Worm (Caenorhabditis elegans) whole organism, young adult: ENCODE data around the gene T01C3.3.

Experiments used
- F49E8.2 ChIP-seq: sonication (generic microtip); optimal IDR thresholded peaks from 3 replicates; lab custom pipeline; 2017; ENCODE audit warnings: missing genetic modification characterization, mild to moderate bottlenecking, missing compliant biosample characterization, antibody characterized with exemption, moderate library complexity; ENCODE audit not compliant: insufficient read depth
- F57A8.1 ChIP-seq: fragments of 200-800 bp; sonication (Bioruptor generic); optimal IDR thresholded peaks from 2 replicates; lab custom pipeline; 2018; ENCODE audit warnings: mild to moderate bottlenecking, missing genetic modification characterization, moderate library complexity, missing compliant biosample characterization
- dpl-1 ChIP-seq: fragments of 150-350 bp; optimal IDR thresholded peaks from 2 replicates; lab custom pipeline; 2014; ENCODE audit warnings: missing biosample characterization, missing genetic modification reagents, missing genetic modification characterization
- efl-1 ChIP-seq: fragments of 150-350 bp; optimal IDR thresholded peaks from 2 replicates; lab custom pipeline; 2014; ENCODE audit warnings: missing biosample characterization, missing genetic modification reagents, missing genetic modification characterization
- egrh-3 ChIP-seq: fragments of 200-800 bp; sonication (Bioruptor generic); IDR thresholded peaks from 2 replicates; pipeline ENCODE4 v1.3.6; 2022; ENCODE audit warnings: missing genetic modification reagents, missing genetic modification characterization, missing compliant biosample characterization
- let-607 ChIP-seq, 2 experiments: fragments of 200-800 bp in 1 of 2; sonication (Bioruptor generic) in 1 of 2; sonication (generic microtip) in 1 of 2; optimal IDR thresholded peaks; 2 replicates each; lab custom pipeline; 2016 to 2018; ENCODE audit warnings: mild to moderate bottlenecking in 2 of 2, missing compliant biosample characterization in 2 of 2, missing genetic modification characterization in 2 of 2, moderate library complexity in 2 of 2, missing genotype in 1 of 2
- madf-3 ChIP-seq: fragments of 200-800 bp; sonication (Bioruptor generic); IDR thresholded peaks from 2 replicates; pipeline ENCODE4 v1.3.6; 2022; ENCODE audit warnings: missing genetic modification reagents, missing genetic modification characterization, missing compliant biosample characterization
- madf-8 ChIP-seq: fragments of 200-800 bp; sonication (Bioruptor generic); conservative IDR thresholded peaks from 2 replicates; pipeline ENCODE4 v1.3.6; 2022; ENCODE audit warnings: missing genetic modification reagents, missing genetic modification characterization, missing compliant biosample characterization
- mel-28 ChIP-seq: sonication (generic microtip); optimal IDR thresholded peaks from 2 replicates; lab custom pipeline; 2016; ENCODE audit warnings: borderline replicate concordance, mild to moderate bottlenecking, missing genetic modification characterization, missing compliant biosample characterization
- nfya-2 ChIP-seq: fragments of 200-800 bp; sonication (Bioruptor generic); IDR thresholded peaks from 2 replicates; pipeline ENCODE4 v1.3.6; 2022; ENCODE audit warnings: missing genetic modification reagents, missing genetic modification characterization, missing compliant biosample characterization
- pha-4 ChIP-seq: fragments of 150-350 bp; sonication (generic microtip); optimal IDR thresholded peaks from 2 replicates; lab custom pipeline; 2014; ENCODE audit warnings: missing biosample characterization, missing genetic modification reagents, missing genetic modification characterization
- snpc-1.3 ChIP-seq: sonication (generic microtip); optimal IDR thresholded peaks from 2 replicates; lab custom pipeline; 2017; ENCODE audit warnings: missing genetic modification characterization, mild to moderate bottlenecking, missing compliant biosample characterization, antibody characterized with exemption, moderate library complexity, missing genotype, missing genetic modification reagents; ENCODE audit not compliant: insufficient read depth
- somi-1 ChIP-seq: fragments of 200-800 bp; sonication (Bioruptor generic); optimal IDR thresholded peaks from 2 replicates; lab custom pipeline; 2018; ENCODE audit warnings: mild to moderate bottlenecking, missing genetic modification characterization, missing compliant biosample characterization
- tlf-1 ChIP-seq: fragments of 200-800 bp; sonication (Bioruptor generic); optimal IDR thresholded peaks from 2 replicates; lab custom pipeline; 2018; ENCODE audit warnings: mild to moderate bottlenecking, missing genetic modification characterization, missing compliant biosample characterization

DNA sequence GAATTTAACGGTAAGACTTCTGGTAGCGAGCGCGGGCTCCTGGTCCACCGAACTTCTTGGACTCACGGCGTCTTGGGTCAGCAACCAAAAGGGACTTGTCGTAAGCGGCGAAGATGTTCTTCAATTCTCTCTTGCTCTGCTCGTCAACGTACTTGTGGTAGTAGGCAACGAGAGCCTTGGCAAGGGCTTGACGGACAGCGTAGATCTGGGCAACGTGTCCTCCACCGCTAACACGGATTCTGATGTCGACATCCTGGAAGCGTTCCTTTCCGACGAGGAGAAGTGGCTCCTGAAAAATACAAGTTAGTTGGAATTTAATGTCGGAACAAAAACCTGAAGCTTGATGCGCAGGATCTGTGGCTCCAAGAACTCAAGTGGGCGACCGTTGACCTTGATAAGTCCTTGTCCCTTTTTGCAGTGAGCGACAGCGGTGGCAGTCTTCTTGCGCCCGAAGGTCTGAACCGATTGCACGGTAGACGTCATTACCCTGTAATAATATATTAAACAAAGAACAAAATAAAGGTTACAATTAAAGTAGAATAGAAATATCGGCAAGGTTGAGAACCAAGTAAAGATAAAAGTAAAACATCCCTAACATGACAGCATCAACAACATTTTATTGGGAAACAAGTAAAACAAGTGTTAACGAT lies 7.7 kb upstream of the T01C3.3 start, which contains the start of gene rps-16:
- peak; percentile 65 for TF ChIP-seq snpc-1.3
- TF ChIP-seq nfya-2 (GFP tag; lab: Robert Waterston, UW): no peak
- TF ChIP-seq madf-8 (GFP tag; lab: Robert Waterston, UW): no peak
- peak; percentile 61 for TF ChIP-seq tlf-1 (GFP tag; lab: Kevin White, UChicago)
- TF ChIP-seq F49E8.2 (tag; lab: Kevin White, UChicago): peak; percentile 25
- no peak for TF ChIP-seq dpl-1 (GFP tag; lab: Kevin White, UChicago)
- peak; percentile 35 for TF ChIP-seq F57A8.1
- no peak for TF ChIP-seq let-607 (tag; optimal IDR thresholded peaks at IDR 0.05; lab: Kevin White, UChicago)
- no peak for TF ChIP-seq pha-4 (tag; lab: Kevin White, UChicago)
- TF ChIP-seq efl-1 (GFP tag; lab: Kevin White, UChicago): peak; percentile 3
- TF ChIP-seq egrh-3 (GFP tag; lab: Robert Waterston, UW): no peak
- TF ChIP-seq mel-28 (tag; lab: Kevin White, UChicago): no peak
- TF ChIP-seq madf-3 (GFP tag; lab: Robert Waterston, UW): peak; percentile 81
- no peak for TF ChIP-seq somi-1 (GFP tag; lab: Kevin White, UChicago)
